Worm (Caenorhabditis elegans) whole organism, late embryonic: ENCODE measurements around the gene F28C6.5.

Experiments used
- T23F11.4 ChIP-seq: fragments of 200-800 bp; sonication (Bioruptor generic); optimal IDR thresholded peaks from 2 replicates; lab custom pipeline; 2018; ENCODE audit warnings: mild to moderate bottlenecking, missing genetic modification characterization, missing compliant biosample characterization
- fkh-6 ChIP-seq: sonication (generic microtip); optimal IDR thresholded peaks from 2 replicates; lab custom pipeline; 2016; ENCODE audit warnings: missing genetic modification characterization, missing compliant biosample characterization
- lim-6 ChIP-seq: sonication (generic microtip); optimal IDR thresholded peaks from 2 replicates; lab custom pipeline; 2016; ENCODE audit warnings: missing genetic modification characterization, missing compliant biosample characterization
- lin-11 ChIP-seq: fragments of 200-800 bp; sonication (Bioruptor generic); optimal IDR thresholded peaks from 2 replicates; lab custom pipeline; 2018; ENCODE audit warnings: mild to moderate bottlenecking, missing genetic modification characterization, missing compliant biosample characterization
- madf-2 ChIP-seq: sonication (generic microtip); optimal IDR thresholded peaks from 2 replicates; lab custom pipeline; 2017; ENCODE audit warnings: missing genetic modification characterization, missing compliant biosample characterization
- nfya-1 ChIP-seq: sonication (generic microtip); optimal IDR thresholded peaks from 2 replicates; lab custom pipeline; 2017; ENCODE audit warnings: missing genetic modification characterization, mild to moderate bottlenecking, missing compliant biosample characterization, antibody characterized with exemption, moderate library complexity
- pat-9 ChIP-seq: fragments of 200-800 bp; sonication (Bioruptor generic); optimal IDR thresholded peaks from 2 replicates; lab custom pipeline; 2018; ENCODE audit warnings: mild to moderate bottlenecking, missing genetic modification characterization, moderate library complexity, missing compliant biosample characterization
- pha-2 ChIP-seq: sonication (generic microtip); optimal IDR thresholded peaks from 2 replicates; lab custom pipeline; 2017; ENCODE audit warnings: mild to moderate bottlenecking, missing genetic modification characterization, missing compliant biosample characterization
- pha-4 ChIP-seq: fragments of 150-350 bp; optimal IDR thresholded peaks from 2 replicates; lab custom pipeline; 2018; ENCODE audit warnings: missing biosample characterization, missing genetic modification reagents, missing genetic modification characterization
- pqm-1 ChIP-seq: sonication (generic microtip); optimal IDR thresholded peaks from 2 replicates; lab custom pipeline; 2016; ENCODE audit warnings: missing genetic modification characterization, missing compliant biosample characterization
- tbx-2 ChIP-seq: sonication (generic microtip); optimal IDR thresholded peaks from 2 replicates; lab custom pipeline; 2016; ENCODE audit warnings: missing genetic modification characterization, missing compliant biosample characterization
- tbx-7 ChIP-seq: sonication (generic microtip); optimal IDR thresholded peaks from 2 replicates; lab custom pipeline; 2016; ENCODE audit warnings: missing genotype, missing genetic modification characterization, missing compliant biosample characterization
- ttx-3 ChIP-seq: sonication (generic microtip); optimal IDR thresholded peaks from 2 replicates; lab custom pipeline; 2016; ENCODE audit warnings: missing genetic modification reagents, missing genetic modification characterization, missing compliant biosample characterization
- unc-3 ChIP-seq, 2 experiments: fragments of 200-800 bp in 1 of 2; sonication (Bioruptor generic) in 1 of 2; sonication (generic microtip) in 1 of 2; conservative IDR thresholded peaks in 1 of 2; optimal IDR thresholded peaks in 1 of 2; 2 replicates each; pipeline versions ENCODE4 v1.3.6 to Lab custom; 2016 to 2022; ENCODE audit warnings: missing compliant biosample characterization in 2 of 2, missing genetic modification characterization in 2 of 2, missing genetic modification reagents in 1 of 2

DNA sequence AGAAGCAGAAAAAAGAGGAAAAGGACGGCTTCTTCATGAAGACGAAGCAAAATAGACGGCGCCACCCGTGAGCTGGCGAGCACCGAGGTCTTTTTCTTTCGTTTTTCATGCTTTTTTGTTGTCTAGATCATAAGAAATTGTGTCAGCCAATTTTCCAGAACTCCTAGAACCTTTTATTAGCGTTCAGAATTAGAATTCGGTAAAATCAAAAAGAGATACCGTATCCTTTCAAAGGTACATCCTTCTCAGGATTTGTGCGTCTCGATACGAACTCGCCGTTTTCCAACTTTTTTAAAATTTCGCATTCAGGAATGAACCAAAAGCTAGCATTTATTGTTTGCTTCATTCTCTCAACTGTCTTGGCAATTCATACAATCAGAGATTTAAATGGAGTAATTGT, 26.3 kb upstream of the F28C6.5 start, which contains the start of gene F54C9.7:
- TF ChIP-seq pha-4 (tag; lab: Kevin White, UChicago) (no peak), madf-2 (tag; lab: Kevin White, UChicago) (no peak), nfya-1 (no peak), fkh-6 (no peak), pqm-1 (tag; lab: Kevin White, UChicago) (no peak), unc-3 (GFP tag; conservative IDR thresholded peaks at IDR 0.05; lab: Robert Waterston, UW) (no peak), unc-3 (tag; optimal IDR thresholded peaks at IDR 0.05; lab: Kevin White, UChicago) (no peak), tbx-7 (tag; lab: Kevin White, UChicago) (no peak), pha-2 (tag; lab: Kevin White, UChicago) (no peak), pat-9 (tag; lab: Kevin White, UChicago) (no peak), T23F11.4 (GFP tag; lab: Kevin White, UChicago) (no peak), lin-11 (no peak), lim-6 (tag; lab: Kevin White, UChicago) (no peak), tbx-2 (tag; lab: Kevin White, UChicago) (no peak), ttx-3 (no peak)
